Worm (Caenorhabditis elegans) whole organism, young adult: ENCODE results near the gene F42E11.3.

Source experiments
- B0035.1 ChIP-seq: sonication (generic microtip); optimal IDR thresholded peaks from 2 replicates; lab custom pipeline; 2016; ENCODE audit warnings: missing genetic modification characterization, mild to moderate bottlenecking, missing compliant biosample characterization, missing genotype, missing genetic modification reagents
- B0336.3 ChIP-seq: fragments of 200-800 bp; sonication (Bioruptor generic); IDR thresholded peaks from 2 replicates; pipeline ENCODE4 v1.3.6; 2022; ENCODE audit warnings: missing genetic modification characterization, missing compliant biosample characterization
- C06A6.2 ChIP-seq: fragments of 200-800 bp; sonication (Bioruptor generic); conservative IDR thresholded peaks from 2 replicates; pipeline ENCODE4 v1.3.6; 2022; ENCODE audit warnings: missing genetic modification characterization, missing compliant biosample characterization
- F55B11.4 ChIP-seq: sonication (generic microtip); optimal IDR thresholded peaks from 2 replicates; lab custom pipeline; 2016; ENCODE audit warnings: missing compliant biosample characterization, missing genetic modification characterization, borderline replicate concordance; ENCODE audit not compliant: insufficient read depth
- F57A8.1 ChIP-seq: fragments of 200-800 bp; sonication (Bioruptor generic); optimal IDR thresholded peaks from 2 replicates; lab custom pipeline; 2018; ENCODE audit warnings: mild to moderate bottlenecking, missing genetic modification characterization, moderate library complexity, missing compliant biosample characterization
- K11D2.4 ChIP-seq: fragments of 200-800 bp; sonication (Bioruptor generic); IDR thresholded peaks from 2 replicates; pipeline ENCODE4 v1.3.6; 2022; ENCODE audit warnings: missing genetic modification reagents, missing genetic modification characterization, missing compliant biosample characterization
- T26A5.8 ChIP-seq: sonication (generic microtip); optimal IDR thresholded peaks from 2 replicates; lab custom pipeline; 2016; ENCODE audit warnings: missing genetic modification characterization, missing compliant biosample characterization
- Y95B8A.8 ChIP-seq: fragments of 200-800 bp; sonication (Bioruptor generic); IDR thresholded peaks from 2 replicates; pipeline ENCODE4 v1.3.6; 2022; ENCODE audit warnings: missing genetic modification reagents, missing genetic modification characterization, missing compliant biosample characterization
- ZK185.1 ChIP-seq: sonication (generic microtip); optimal IDR thresholded peaks from 2 replicates; lab custom pipeline; 2016; ENCODE audit warnings: mild to moderate bottlenecking, missing genetic modification characterization, missing compliant biosample characterization; ENCODE audit not compliant: poor library complexity, severe bottlenecking
- ama-1 ChIP-seq, 3 experiments: fragments of 150-350 bp in 1 of 3; sonication (generic microtip) in 2 of 3; optimal IDR thresholded peaks; 2 replicates each; lab custom pipeline; 2014 to 2018; ENCODE audit warnings: missing biosample characterization in 2 of 3, missing genetic modification characterization in 2 of 3, missing genetic modification reagents in 2 of 3
- atf-7 ChIP-seq: sonication (generic microtip); optimal IDR thresholded peaks from 2 replicates; lab custom pipeline; 2017; ENCODE audit warnings: mild to moderate bottlenecking, missing genetic modification characterization, missing compliant biosample characterization
- attf-3 ChIP-seq: fragments of 200-800 bp; sonication (Bioruptor generic); conservative IDR thresholded peaks from 2 replicates; pipeline ENCODE4 v1.3.6; 2022; ENCODE audit warnings: missing genetic modification reagents, missing genetic modification characterization, missing compliant biosample characterization
- cebp-1 ChIP-seq, 2 experiments: fragments of 200-800 bp in 1 of 2; sonication (Bioruptor generic) in 1 of 2; sonication (generic microtip) in 1 of 2; IDR thresholded peaks in 1 of 2; optimal IDR thresholded peaks in 1 of 2; 2 replicates each; pipeline versions ENCODE4 v1.3.6 to Lab custom; 2017 to 2022; ENCODE audit warnings: missing compliant biosample characterization in 2 of 2, missing genetic modification characterization in 2 of 2, mild to moderate bottlenecking in 1 of 2, missing genetic modification reagents in 1 of 2, moderate library complexity in 1 of 2
- ceh-100 ChIP-seq: fragments of 200-800 bp; sonication (Bioruptor generic); IDR thresholded peaks from 2 replicates; pipeline ENCODE4 v1.3.6; 2022; ENCODE audit warnings: missing genetic modification reagents, missing genetic modification characterization, missing compliant biosample characterization
- ceh-79 ChIP-seq: sonication (generic microtip); optimal IDR thresholded peaks from 2 replicates; lab custom pipeline; 2017; ENCODE audit warnings: mild to moderate bottlenecking, missing genetic modification characterization, missing compliant biosample characterization
- die-1 ChIP-seq: sonication (generic microtip); optimal IDR thresholded peaks from 2 replicates; lab custom pipeline; 2016; ENCODE audit warnings: missing genotype, mild to moderate bottlenecking, missing genetic modification characterization, missing compliant biosample characterization
- dox-1 ChIP-seq: fragments of 200-800 bp; sonication (Bioruptor generic); IDR thresholded peaks from 2 replicates; pipeline ENCODE4 v1.3.6; 2022; ENCODE audit warnings: missing genetic modification reagents, missing genetic modification characterization, missing compliant biosample characterization
- dpff-1 ChIP-seq: sonication (generic microtip); optimal IDR thresholded peaks from 2 replicates; lab custom pipeline; 2017; ENCODE audit warnings: mild to moderate bottlenecking, missing genetic modification characterization, missing compliant biosample characterization
- dpl-1 ChIP-seq: fragments of 150-350 bp; optimal IDR thresholded peaks from 2 replicates; lab custom pipeline; 2014; ENCODE audit warnings: missing biosample characterization, missing genetic modification reagents, missing genetic modification characterization
- ekl-4 ChIP-seq: fragments of 200-800 bp; sonication (Bioruptor generic); IDR thresholded peaks from 2 replicates; pipeline ENCODE4 v1.3.6; 2022; ENCODE audit warnings: missing genetic modification reagents, missing genetic modification characterization, missing compliant biosample characterization
- lin-26 ChIP-seq: fragments of 200-800 bp; sonication (Bioruptor generic); IDR thresholded peaks from 2 replicates; pipeline ENCODE4 v1.3.6; 2022; ENCODE audit warnings: missing genetic modification reagents, missing genetic modification characterization, missing compliant biosample characterization
- lsy-27 ChIP-seq: sonication (generic microtip); optimal IDR thresholded peaks from 2 replicates; lab custom pipeline; 2017; ENCODE audit warnings: missing genetic modification characterization, mild to moderate bottlenecking, missing compliant biosample characterization, antibody characterized with exemption, missing genotype, borderline replicate concordance; ENCODE audit not compliant: insufficient read depth
- madf-8 ChIP-seq: fragments of 200-800 bp; sonication (Bioruptor generic); conservative IDR thresholded peaks from 2 replicates; pipeline ENCODE4 v1.3.6; 2022; ENCODE audit warnings: missing genetic modification reagents, missing genetic modification characterization, missing compliant biosample characterization
- nfyb-1 ChIP-seq: fragments of 200-800 bp; sonication (Bioruptor generic); IDR thresholded peaks from 2 replicates; pipeline ENCODE4 v1.3.6; 2022; ENCODE audit warnings: missing genetic modification reagents, missing genetic modification characterization, missing compliant biosample characterization
- nhr-179 ChIP-seq: sonication (generic microtip); optimal IDR thresholded peaks from 2 replicates; lab custom pipeline; 2016; ENCODE audit warnings: mild to moderate bottlenecking, missing genetic modification characterization, missing compliant biosample characterization
- nhr-80 ChIP-seq: sonication (generic microtip); optimal IDR thresholded peaks from 2 replicates; lab custom pipeline; 2016; ENCODE audit warnings: missing genetic modification characterization, missing compliant biosample characterization
- pha-4 ChIP-seq: fragments of 150-350 bp; sonication (generic microtip); optimal IDR thresholded peaks from 2 replicates; lab custom pipeline; 2014; ENCODE audit warnings: missing biosample characterization, missing genetic modification reagents, missing genetic modification characterization
- repo-1 ChIP-seq: sonication (generic microtip); optimal IDR thresholded peaks from 2 replicates; lab custom pipeline; 2017; ENCODE audit warnings: mild to moderate bottlenecking, missing genetic modification characterization, missing compliant biosample characterization
- snpc-3.4 ChIP-seq: sonication (generic microtip); optimal IDR thresholded peaks from 2 replicates; lab custom pipeline; 2017; ENCODE audit warnings: missing genetic modification characterization, mild to moderate bottlenecking, missing compliant biosample characterization, antibody characterized with exemption, moderate library complexity, missing genotype, missing genetic modification reagents
- tbp1 ChIP-seq: fragments of 200-800 bp; sonication (Bioruptor generic); optimal IDR thresholded peaks from 2 replicates; lab custom pipeline; 2018; ENCODE audit warnings: mild to moderate bottlenecking, missing genetic modification characterization, missing compliant biosample characterization
- tlf-1 ChIP-seq: fragments of 200-800 bp; sonication (Bioruptor generic); optimal IDR thresholded peaks from 2 replicates; lab custom pipeline; 2018; ENCODE audit warnings: mild to moderate bottlenecking, missing genetic modification characterization, missing compliant biosample characterization
- xnd-1 ChIP-seq: sonication (generic microtip); optimal IDR thresholded peaks from 2 replicates; lab custom pipeline; 2016; ENCODE audit warnings: missing genotype, missing genetic modification reagents, missing genetic modification characterization, missing compliant biosample characterization
- zfh-2 ChIP-seq: fragments of 200-800 bp; sonication (Bioruptor generic); conservative IDR thresholded peaks from 2 replicates; pipeline ENCODE4 v1.3.6; 2022; ENCODE audit warnings: missing genetic modification reagents, missing genetic modification characterization, missing compliant biosample characterization
- ztf-22 ChIP-seq: fragments of 200-800 bp; sonication (Bioruptor generic); optimal IDR thresholded peaks from 2 replicates; lab custom pipeline; 2018; ENCODE audit warnings: mild to moderate bottlenecking, missing genetic modification characterization, moderate library complexity, missing compliant biosample characterization
- ztf-25 ChIP-seq: fragments of 200-800 bp; sonication (Bioruptor generic); IDR thresholded peaks from 2 replicates; pipeline ENCODE4 v1.3.6; 2022; ENCODE audit warnings: missing genetic modification reagents, missing genetic modification characterization, missing compliant biosample characterization
- ztf-26 ChIP-seq: sonication (generic microtip); optimal IDR thresholded peaks from 2 replicates; lab custom pipeline; 2017; ENCODE audit warnings: missing genetic modification characterization, missing compliant biosample characterization

The F42E11.3 gene

DNA sequence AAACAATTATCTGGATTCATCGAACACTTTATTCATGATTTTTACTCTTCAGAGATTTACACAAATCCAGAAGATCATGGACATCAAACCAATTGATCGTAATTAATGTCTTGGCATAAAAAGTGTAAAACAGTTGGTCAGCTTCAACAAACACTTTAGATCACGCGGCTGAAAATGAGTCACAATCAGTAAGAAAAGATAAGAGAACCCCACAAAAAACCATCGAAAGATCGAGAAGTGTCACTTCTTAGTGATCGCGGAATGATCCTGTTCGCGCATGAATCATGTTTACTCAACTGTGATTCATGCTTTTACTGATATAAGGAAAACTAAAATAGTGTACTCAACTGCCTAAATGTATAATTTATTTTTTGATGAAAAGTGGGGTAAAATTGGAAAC lies 34.0 kb upstream of the F42E11.3 start:
- TF ChIP-seq ekl-4, result 0 out of 2 replicates have a peak, but pooled peaks have one; percentile 41
- no peak for TF ChIP-seq cebp-1 (GFP tag; IDR thresholded peaks at IDR 0.05; lab: Robert Waterston, UW)
- peak; percentile 30 for TF ChIP-seq cebp-1 (tag; optimal IDR thresholded peaks at IDR 0.05; lab: Kevin White, UChicago)
- TF ChIP-seq xnd-1 (tag; lab: Kevin White, UChicago), result no peak
- TF ChIP-seq ztf-26 (tag; lab: Kevin White, UChicago), result peak; percentile 39
- TF ChIP-seq B0336.3 (GFP tag; lab: Robert Waterston, UW), result peak; percentile 28; the same call in 1 of the 2 replicates
- TF ChIP-seq nhr-80 (tag; lab: Kevin White, UChicago), result peak; percentile 46
- TF ChIP-seq repo-1 (tag; lab: Kevin White, UChicago), result peak; percentile 44
- peak; percentile 20 for TF ChIP-seq pha-4 (tag; lab: Kevin White, UChicago)
- no peak for TF ChIP-seq tlf-1 (GFP tag; lab: Kevin White, UChicago)
- peak; percentile 48 for TF ChIP-seq ZK185.1
- TF ChIP-seq attf-3 (GFP tag; lab: Robert Waterston, UW), result no peak
- no peak for TF ChIP-seq lin-26 (GFP tag; lab: Robert Waterston, UW)

DNA sequence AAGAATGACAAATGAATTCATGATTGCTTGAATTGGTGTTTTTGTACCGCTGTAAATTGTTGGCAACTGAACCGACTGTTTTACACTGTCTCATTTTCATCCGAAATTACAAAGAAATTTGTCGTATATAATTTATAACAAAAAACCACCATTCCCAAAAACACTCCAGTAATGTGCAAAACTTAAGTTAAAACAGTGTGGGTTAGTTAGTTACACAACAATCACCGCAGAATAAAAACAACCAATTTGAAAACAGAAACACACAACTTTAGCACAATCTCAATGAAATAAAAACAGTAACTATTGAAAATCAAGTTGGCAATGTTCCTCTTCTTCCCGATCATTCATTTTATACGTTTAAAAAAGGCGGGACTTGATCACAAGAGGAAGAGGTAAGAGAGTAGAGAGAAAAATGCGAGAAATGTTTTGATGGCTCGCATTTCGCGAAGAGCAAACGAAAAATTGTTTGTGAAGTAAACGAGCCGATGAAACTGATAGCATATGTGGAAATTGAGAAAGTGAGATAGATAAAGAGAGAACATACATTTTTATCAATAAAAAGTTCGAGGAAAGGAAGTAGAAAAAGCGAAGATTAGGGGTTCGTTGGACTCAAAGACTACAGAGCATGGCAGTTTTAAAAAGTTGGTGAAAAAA lies 32.4 kb upstream of the F42E11.3 start, which contains the start of gene F08B12.4:
Gene F08B12.4 (minus strand): TSS at position 51 of the 654 bp plus-strand sequence.
- TF ChIP-seq ama-1 (optimal IDR thresholded peaks at IDR 0.05; lab: Kevin White, UChicago), result peak; percentile 68
- TF ChIP-seq ama-1 (GFP tag; optimal IDR thresholded peaks at IDR 0.05; lab: Kevin White, UChicago), result no peak
- TF ChIP-seq nhr-179 (tag; lab: Kevin White, UChicago), result no peak
- no peak for TF ChIP-seq K11D2.4 (GFP tag; lab: Robert Waterston, UW)
- no peak for TF ChIP-seq F57A8.1 (GFP tag; lab: Kevin White, UChicago)
- TF ChIP-seq C06A6.2, result no peak
- no peak for TF ChIP-seq dpff-1 (tag; lab: Kevin White, UChicago)
- peak; percentile 84 for TF ChIP-seq nhr-80 (tag; lab: Kevin White, UChicago)
- TF ChIP-seq F55B11.4 (tag; lab: Kevin White, UChicago), result no peak
- TF ChIP-seq dpl-1, result no peak
- no peak for TF ChIP-seq B0035.1 (tag; lab: Kevin White, UChicago)
- TF ChIP-seq Y95B8A.8 (GFP tag; lab: Robert Waterston, UW), result no peak
- TF ChIP-seq ztf-22, result no peak
- TF ChIP-seq nfyb-1 (GFP tag; lab: Robert Waterston, UW), result peak; percentile 30; the same call in 1 of the 2 replicates
- TF ChIP-seq zfh-2 (GFP tag; lab: Robert Waterston, UW), result no peak
- 0 out of 2 replicates have a peak, but pooled peaks have one; percentile 13 for TF ChIP-seq dox-1
- no peak for TF ChIP-seq tbp1
- no peak for TF ChIP-seq T26A5.8
- no peak for TF ChIP-seq ceh-100
- no peak for TF ChIP-seq die-1
- no peak for TF ChIP-seq snpc-3.4
- no peak for TF ChIP-seq ceh-79 (tag; lab: Kevin White, UChicago)
- no peak for TF ChIP-seq lsy-27
- TF ChIP-seq ztf-25 (GFP tag; lab: Robert Waterston, UW), result no peak
- TF ChIP-seq madf-8, result no peak
- peak; percentile 23 for TF ChIP-seq atf-7 (tag; lab: Kevin White, UChicago)
